Fruit fly (Drosophila melanogaster) whole organism: ENCODE results near the gene Trm7-32.

Experiments
- Dll ChIP-seq: fragments of >200 bp; optimal IDR thresholded peaks from 2 replicates; lab custom pipeline; 2017
- psq ChIP-seq: fragments of >200 bp; optimal IDR thresholded peaks from 2 replicates; lab custom pipeline; 2017

DNA sequence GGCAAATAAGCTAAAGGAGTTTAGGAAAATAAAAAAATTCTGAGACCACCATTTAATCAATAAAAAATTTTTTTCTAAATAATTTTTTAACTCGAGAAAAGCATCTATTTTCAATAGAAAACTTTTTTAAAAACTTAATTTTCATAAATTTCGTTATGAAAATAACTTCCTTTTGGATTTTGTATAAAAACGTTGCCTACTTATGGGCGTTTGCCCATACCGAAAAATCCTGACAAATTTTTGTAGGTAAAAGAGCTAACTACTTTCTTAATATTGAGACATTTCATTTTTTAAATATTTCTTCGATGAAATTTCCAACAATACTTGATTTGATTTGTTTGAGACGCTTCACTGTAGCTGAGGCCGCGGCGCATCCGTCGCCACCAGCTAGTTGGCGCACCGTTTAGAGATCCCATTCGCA lies 19.8 kb downstream of the Trm7-32 start:
- no peak for TF ChIP-seq Dll
- no peak for TF ChIP-seq psq
